Fruit fly (Drosophila melanogaster) whole organism, pupa: ENCODE results near the gene RpL24-like.

ENCODE experiments used
- CG10348 ChIP-seq: fragments of 200-800 bp; sonication (Bioruptor generic); IDR thresholded peaks from 2 replicates; pipeline ENCODE4 v1.3.6; 2022; ENCODE audit warnings: missing biosample characterization, missing genetic modification characterization
- CG12605 ChIP-seq: fragments of 200-800 bp; sonication (Bioruptor generic); IDR thresholded peaks from 2 replicates; pipeline ENCODE4 v1.3.6; 2022; ENCODE audit warnings: missing biosample characterization, missing genetic modification characterization
- CG13204 ChIP-seq: fragments of 200-800 bp; sonication (Bioruptor generic); optimal IDR thresholded peaks from 2 replicates; lab custom pipeline; 2018; ENCODE audit warnings: missing biosample characterization, mild to moderate bottlenecking, missing genetic modification characterization, moderate library complexity
- CG14655 ChIP-seq: fragments of 200-800 bp; sonication (Bioruptor generic); optimal IDR thresholded peaks from 3 replicates; lab custom pipeline; 2017; ENCODE audit warnings: mild to moderate bottlenecking, missing biosample characterization, missing genetic modification reagents, missing genetic modification characterization
- CG15710 ChIP-seq: fragments of 200-800 bp; sonication (Bioruptor generic); optimal IDR thresholded peaks from 2 replicates; lab custom pipeline; 2018; ENCODE audit warnings: missing biosample characterization, mild to moderate bottlenecking, missing genetic modification characterization, moderate library complexity
- CG17806 ChIP-seq: fragments of 200-800 bp; sonication (Bioruptor generic); optimal IDR thresholded peaks from 2 replicates; lab custom pipeline; 2018; ENCODE audit warnings: missing biosample characterization, mild to moderate bottlenecking, missing genetic modification characterization, moderate library complexity
- CG32121 ChIP-seq: fragments of 200-800 bp; sonication (Bioruptor generic); IDR thresholded peaks from 2 replicates; pipeline ENCODE4 v1.3.6; 2022; ENCODE audit warnings: missing biosample characterization, missing genetic modification characterization
- CG34367 ChIP-seq: fragments of 200-800 bp; sonication (Bioruptor generic); optimal IDR thresholded peaks from 2 replicates; lab custom pipeline; 2018; ENCODE audit warnings: missing biosample characterization, mild to moderate bottlenecking, missing genetic modification characterization
- CG4496 ChIP-seq: fragments of 200-800 bp; sonication (Bioruptor generic); IDR thresholded peaks from 3 replicates; pipeline ENCODE4 v1.3.6; 2022; ENCODE audit warnings: missing biosample characterization, missing genetic modification characterization
- CG8159 ChIP-seq: fragments of 200-800 bp; sonication (Bioruptor generic); optimal IDR thresholded peaks from 3 replicates; lab custom pipeline; 2018; ENCODE audit warnings: missing biosample characterization, mild to moderate bottlenecking, missing genetic modification characterization, moderate library complexity
- CG8301 ChIP-seq: fragments of 200-800 bp; sonication (Bioruptor generic); optimal IDR thresholded peaks from 2 replicates; lab custom pipeline; 2018; ENCODE audit warnings: missing biosample characterization, mild to moderate bottlenecking, missing genetic modification characterization
- CG9948 ChIP-seq: fragments of 200-800 bp; sonication (Bioruptor generic); optimal IDR thresholded peaks from 2 replicates; lab custom pipeline; 2018; ENCODE audit warnings: missing biosample characterization, mild to moderate bottlenecking, missing genetic modification characterization, moderate library complexity
- D1 ChIP-seq: fragments of 200-800 bp; sonication (Bioruptor generic); optimal IDR thresholded peaks from 2 replicates; lab custom pipeline; 2018; ENCODE audit warnings: missing biosample characterization, mild to moderate bottlenecking, missing genetic modification characterization, moderate library complexity
- EcR ChIP-seq: fragments of 200-800 bp; sonication (Bioruptor generic); optimal IDR thresholded peaks from 3 replicates; lab custom pipeline; 2019; ENCODE audit warnings: missing biosample characterization, missing genetic modification characterization, mild to moderate bottlenecking, moderate library complexity, missing genetic modification reagents
- Ets98B ChIP-seq: fragments of 200-800 bp; sonication (Bioruptor generic); IDR thresholded peaks from 2 replicates; pipeline ENCODE4 v1.3.6; 2022; ENCODE audit warnings: missing biosample characterization, missing genetic modification characterization
- Pif1A ChIP-seq: fragments of 200-800 bp; sonication (Bioruptor generic); optimal IDR thresholded peaks from 3 replicates; lab custom pipeline; 2016; ENCODE audit warnings: missing biosample characterization, missing genetic modification characterization
- Pif1B ChIP-seq: fragments of 200-800 bp; sonication (Bioruptor generic); optimal IDR thresholded peaks from 3 replicates; lab custom pipeline; 2016; ENCODE audit warnings: missing biosample characterization, missing genetic modification characterization
- Snoo ChIP-seq: fragments of 200-800 bp; sonication (Bioruptor generic); optimal IDR thresholded peaks from 3 replicates; lab custom pipeline; 2017; ENCODE audit warnings: missing biosample characterization, mild to moderate bottlenecking, missing genetic modification characterization, inconsistent platforms
- fd96Ca ChIP-seq: fragments of 200-800 bp; sonication (Bioruptor generic); IDR thresholded peaks from 3 replicates; pipeline ENCODE4 v1.3.6; 2022; ENCODE audit warnings: missing biosample characterization, missing genetic modification characterization
- gl ChIP-seq: fragments of 200-800 bp; sonication (Bioruptor generic); optimal IDR thresholded peaks from 2 replicates; lab custom pipeline; 2018; ENCODE audit warnings: missing biosample characterization, mild to moderate bottlenecking, missing genetic modification characterization
- rn ChIP-seq: fragments of 200-800 bp; sonication (Bioruptor generic); IDR thresholded peaks from 2 replicates; pipeline ENCODE4 v1.3.6; 2022; ENCODE audit warnings: missing biosample characterization, missing genetic modification characterization

The RpL24-like gene

dm6 chr3R:11431395-11431977 lies at the start of gene RpL24-like, which contains the start of gene CG5276:
TSS of gene RpL24-like (minus strand) at chr3R:11431582.
TSS of gene CG5276 (plus strand) at chr3R:11431738.
- TF ChIP-seq CG12605 (GFP tag; lab: Robert Waterston, UW) (no peak), CG15710 (tag; lab: Kevin White, UChicago) (no peak), Pif1B (GFP tag; lab: Kevin White, UChicago) (no peak), CG13204 (GFP tag; lab: Kevin White, UChicago) (no peak), Ets98B (GFP tag; lab: Robert Waterston, UW) (no peak), CG32121 (GFP tag; lab: Robert Waterston, UW) (no peak), CG10348 (no peak), D1 (tag; lab: Kevin White, UChicago) (no peak), CG14655 (GFP tag; lab: Kevin White, UChicago) (no peak), CG9948 (tag; lab: Kevin White, UChicago) (no peak), Snoo (tag; lab: Kevin White, UChicago) (no peak), CG4496 (GFP tag; lab: Robert Waterston, UW) (no peak), CG8301 (no peak), CG17806 (no peak), CG8159 (no peak), EcR (GFP tag; lab: Kevin White, UChicago) (no peak), gl (tag; lab: Kevin White, UChicago) (no peak), CG34367 (tag; lab: Kevin White, UChicago) (no peak), fd96Ca (GFP tag; lab: Robert Waterston, UW) (no peak)

dm6 chr3R:11469745-11470144 lies 38.4 kb upstream of the RpL24-like start:
- TF ChIP-seq fd96Ca (GFP tag; lab: Robert Waterston, UW) (no peak), CG14655 (GFP tag; lab: Kevin White, UChicago) (peak; percentile 26)

dm6 chr3R:11467812-11468211 lies 36.4 kb upstream of the RpL24-like start:
- TF ChIP-seq CG4496 (GFP tag; lab: Robert Waterston, UW) (no peak), CG13204 (GFP tag; lab: Kevin White, UChicago) (no peak), Ets98B (GFP tag; lab: Robert Waterston, UW) (no peak), CG32121 (GFP tag; lab: Robert Waterston, UW) (no peak), rn (GFP tag; lab: Robert Waterston, UW) (no peak), CG17806 (no peak), Snoo (tag; lab: Kevin White, UChicago) (no peak), CG8301 (no peak), D1 (tag; lab: Kevin White, UChicago) (no peak), CG8159 (no peak)

- TF ChIP-seq CG14655 (GFP tag; lab: Kevin White, UChicago) = no peak
- no peak for TF ChIP-seq rn (GFP tag; lab: Robert Waterston, UW)
- no peak for TF ChIP-seq CG4496 (GFP tag; lab: Robert Waterston, UW)
- no peak for TF ChIP-seq gl (tag; lab: Kevin White, UChicago)
- no peak for TF ChIP-seq Snoo (tag; lab: Kevin White, UChicago)
- TF ChIP-seq Pif1A = no peak
- TF ChIP-seq CG8301 = no peak
- TF ChIP-seq Pif1B (GFP tag; lab: Kevin White, UChicago) = no peak
- no peak for TF ChIP-seq CG32121 (GFP tag; lab: Robert Waterston, UW)
These were observed 29.3 kb upstream of the RpL24-like start, which contains the start of gene PGRP-LB for dm6 chr3R:11460502-11461358. TSS of gene PGRP-LB (minus strand) at chr3R:11460552.

- TF ChIP-seq CG13204 (GFP tag; lab: Kevin White, UChicago) (no peak), CG12605 (GFP tag; lab: Robert Waterston, UW) (no peak), CG32121 (GFP tag; lab: Robert Waterston, UW) (no peak), CG4496 (GFP tag; lab: Robert Waterston, UW) (no peak), EcR (GFP tag; lab: Kevin White, UChicago) (no peak), CG8301 (no peak), fd96Ca (GFP tag; lab: Robert Waterston, UW) (no peak), CG15710 (tag; lab: Kevin White, UChicago) (no peak), Snoo (tag; lab: Kevin White, UChicago) (no peak), CG10348 (no peak), gl (tag; lab: Kevin White, UChicago) (no peak)
These were observed 27.4 kb upstream of the RpL24-like start for dm6 chr3R:11458851-11459175.

dm6 chr3R:11458022-11458850 lies 26.9 kb upstream of the RpL24-like start:
- TF ChIP-seq fd96Ca (GFP tag; lab: Robert Waterston, UW) = 0 out of 3 replicates have a peak, but pooled peaks have one; percentile 16
- no peak for TF ChIP-seq CG10348
- no peak for TF ChIP-seq Ets98B (GFP tag; lab: Robert Waterston, UW)
- no peak for TF ChIP-seq Snoo (tag; lab: Kevin White, UChicago)
- TF ChIP-seq D1 (tag; lab: Kevin White, UChicago) = no peak
